Fruit fly (Drosophila melanogaster) whole organism, pupa: Measurements from ENCODE around the gene pasi1.
"Not testable (repeated sequence)": the region's sequence is repeated elsewhere in the genome, so short reads cannot be mapped to it uniquely, and the experiment has no call there.

Source experiments
- CG10348 ChIP-seq: fragments of 200-800 bp; sonication (Bioruptor generic); IDR thresholded peaks from 2 replicates; pipeline ENCODE4 v1.3.6; 2022; ENCODE audit warnings: missing biosample characterization, missing genetic modification characterization
- CG12605 ChIP-seq: fragments of 200-800 bp; sonication (Bioruptor generic); IDR thresholded peaks from 2 replicates; pipeline ENCODE4 v1.3.6; 2022; ENCODE audit warnings: missing biosample characterization, missing genetic modification characterization
- CG13204 ChIP-seq: fragments of 200-800 bp; sonication (Bioruptor generic); optimal IDR thresholded peaks from 2 replicates; lab custom pipeline; 2018; ENCODE audit warnings: missing biosample characterization, mild to moderate bottlenecking, missing genetic modification characterization, moderate library complexity
- CG14655 ChIP-seq: fragments of 200-800 bp; sonication (Bioruptor generic); optimal IDR thresholded peaks from 3 replicates; lab custom pipeline; 2017; ENCODE audit warnings: mild to moderate bottlenecking, missing biosample characterization, missing genetic modification reagents, missing genetic modification characterization
- CG15710 ChIP-seq: fragments of 200-800 bp; sonication (Bioruptor generic); optimal IDR thresholded peaks from 2 replicates; lab custom pipeline; 2018; ENCODE audit warnings: missing biosample characterization, mild to moderate bottlenecking, missing genetic modification characterization, moderate library complexity
- CG17806 ChIP-seq: fragments of 200-800 bp; sonication (Bioruptor generic); optimal IDR thresholded peaks from 2 replicates; lab custom pipeline; 2018; ENCODE audit warnings: missing biosample characterization, mild to moderate bottlenecking, missing genetic modification characterization, moderate library complexity
- CG32121 ChIP-seq: fragments of 200-800 bp; sonication (Bioruptor generic); IDR thresholded peaks from 2 replicates; pipeline ENCODE4 v1.3.6; 2022; ENCODE audit warnings: missing biosample characterization, missing genetic modification characterization
- CG34367 ChIP-seq: fragments of 200-800 bp; sonication (Bioruptor generic); optimal IDR thresholded peaks from 2 replicates; lab custom pipeline; 2018; ENCODE audit warnings: missing biosample characterization, mild to moderate bottlenecking, missing genetic modification characterization
- CG4496 ChIP-seq: fragments of 200-800 bp; sonication (Bioruptor generic); IDR thresholded peaks from 3 replicates; pipeline ENCODE4 v1.3.6; 2022; ENCODE audit warnings: missing biosample characterization, missing genetic modification characterization
- CG8159 ChIP-seq: fragments of 200-800 bp; sonication (Bioruptor generic); optimal IDR thresholded peaks from 3 replicates; lab custom pipeline; 2018; ENCODE audit warnings: missing biosample characterization, mild to moderate bottlenecking, missing genetic modification characterization, moderate library complexity
- CG8301 ChIP-seq: fragments of 200-800 bp; sonication (Bioruptor generic); optimal IDR thresholded peaks from 2 replicates; lab custom pipeline; 2018; ENCODE audit warnings: missing biosample characterization, mild to moderate bottlenecking, missing genetic modification characterization
- CG9948 ChIP-seq: fragments of 200-800 bp; sonication (Bioruptor generic); optimal IDR thresholded peaks from 2 replicates; lab custom pipeline; 2018; ENCODE audit warnings: missing biosample characterization, mild to moderate bottlenecking, missing genetic modification characterization, moderate library complexity
- D1 ChIP-seq: fragments of 200-800 bp; sonication (Bioruptor generic); optimal IDR thresholded peaks from 2 replicates; lab custom pipeline; 2018; ENCODE audit warnings: missing biosample characterization, mild to moderate bottlenecking, missing genetic modification characterization, moderate library complexity
- EcR ChIP-seq: fragments of 200-800 bp; sonication (Bioruptor generic); optimal IDR thresholded peaks from 3 replicates; lab custom pipeline; 2019; ENCODE audit warnings: missing biosample characterization, missing genetic modification characterization, mild to moderate bottlenecking, moderate library complexity, missing genetic modification reagents
- Ets98B ChIP-seq: fragments of 200-800 bp; sonication (Bioruptor generic); IDR thresholded peaks from 2 replicates; pipeline ENCODE4 v1.3.6; 2022; ENCODE audit warnings: missing biosample characterization, missing genetic modification characterization
- Pif1A ChIP-seq: fragments of 200-800 bp; sonication (Bioruptor generic); optimal IDR thresholded peaks from 3 replicates; lab custom pipeline; 2016; ENCODE audit warnings: missing biosample characterization, missing genetic modification characterization
- Pif1B ChIP-seq: fragments of 200-800 bp; sonication (Bioruptor generic); optimal IDR thresholded peaks from 3 replicates; lab custom pipeline; 2016; ENCODE audit warnings: missing biosample characterization, missing genetic modification characterization
- Snoo ChIP-seq: fragments of 200-800 bp; sonication (Bioruptor generic); optimal IDR thresholded peaks from 3 replicates; lab custom pipeline; 2017; ENCODE audit warnings: missing biosample characterization, mild to moderate bottlenecking, missing genetic modification characterization, inconsistent platforms
- fd96Ca ChIP-seq: fragments of 200-800 bp; sonication (Bioruptor generic); IDR thresholded peaks from 3 replicates; pipeline ENCODE4 v1.3.6; 2022; ENCODE audit warnings: missing biosample characterization, missing genetic modification characterization
- gl ChIP-seq: fragments of 200-800 bp; sonication (Bioruptor generic); optimal IDR thresholded peaks from 2 replicates; lab custom pipeline; 2018; ENCODE audit warnings: missing biosample characterization, mild to moderate bottlenecking, missing genetic modification characterization
- rn ChIP-seq: fragments of 200-800 bp; sonication (Bioruptor generic); IDR thresholded peaks from 2 replicates; pipeline ENCODE4 v1.3.6; 2022; ENCODE audit warnings: missing biosample characterization, missing genetic modification characterization

The pasi1 gene

DNA sequence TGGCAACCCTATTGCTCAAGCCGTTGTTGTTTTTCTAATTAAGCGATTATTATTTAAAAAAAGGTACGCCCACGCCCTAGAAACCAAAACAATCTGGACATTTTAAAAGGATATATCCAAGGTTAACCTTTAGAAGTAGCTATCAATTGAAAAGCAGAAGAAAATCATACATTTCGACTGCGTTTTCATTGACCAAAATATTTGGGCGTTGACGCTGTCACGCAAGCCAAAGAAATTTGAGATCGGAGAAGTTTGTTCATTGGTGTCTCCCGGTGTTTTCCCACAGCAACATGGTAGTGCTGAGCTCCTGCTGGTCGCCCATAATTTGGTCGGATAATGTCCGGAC, at the start of gene pasi1:
pasi1 (plus strand) TSS at position 1 of the 346 bp plus-strand sequence.
- TF ChIP-seq CG34367 (no peak), rn (GFP tag; lab: Robert Waterston, UW) (no peak), CG14655 (no peak), CG17806 (tag; lab: Kevin White, UChicago) (no peak)

DNA sequence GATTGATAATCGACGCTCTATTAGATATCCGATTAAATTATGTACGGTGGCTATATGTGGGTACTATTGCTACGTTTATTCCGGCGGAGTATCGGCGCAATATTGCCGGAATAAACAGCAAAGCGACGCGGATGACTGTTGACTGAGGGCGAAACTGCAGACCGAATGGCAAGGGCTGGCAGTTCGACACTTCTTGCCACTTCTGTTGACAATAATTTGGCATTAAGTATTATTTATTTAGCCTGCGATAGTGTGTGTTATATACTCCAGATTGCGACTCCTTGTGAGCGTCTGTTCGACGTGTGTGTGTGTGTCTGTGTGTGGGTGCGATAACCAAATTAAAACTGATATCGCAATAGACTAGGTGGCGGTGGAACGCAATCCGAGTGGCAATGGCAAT, 36.0 kb upstream of the pasi1 start:
- TF ChIP-seq CG12605 (GFP tag; lab: Robert Waterston, UW) = no peak
- TF ChIP-seq CG4496 (GFP tag; lab: Robert Waterston, UW) = no peak
- no peak for TF ChIP-seq D1
- no peak for TF ChIP-seq Pif1A (GFP tag; lab: Kevin White, UChicago)
- TF ChIP-seq CG14655 = no peak
- no peak for TF ChIP-seq gl (tag; lab: Kevin White, UChicago)
- no peak for TF ChIP-seq CG15710
- TF ChIP-seq fd96Ca (GFP tag; lab: Robert Waterston, UW) = no peak
- no peak for TF ChIP-seq CG9948 (tag; lab: Kevin White, UChicago)
- no peak for TF ChIP-seq CG8159
- no peak for TF ChIP-seq Ets98B
- no peak for TF ChIP-seq CG8301 (tag; lab: Kevin White, UChicago)
- TF ChIP-seq CG32121 (GFP tag; lab: Robert Waterston, UW) = no peak
- TF ChIP-seq CG34367 = no peak
- no peak for TF ChIP-seq CG10348 (GFP tag; lab: Robert Waterston, UW)
- TF ChIP-seq EcR (GFP tag; lab: Kevin White, UChicago) = no peak
- no peak for TF ChIP-seq CG17806 (tag; lab: Kevin White, UChicago)
- TF ChIP-seq Snoo (tag; lab: Kevin White, UChicago) = no peak

DNA sequence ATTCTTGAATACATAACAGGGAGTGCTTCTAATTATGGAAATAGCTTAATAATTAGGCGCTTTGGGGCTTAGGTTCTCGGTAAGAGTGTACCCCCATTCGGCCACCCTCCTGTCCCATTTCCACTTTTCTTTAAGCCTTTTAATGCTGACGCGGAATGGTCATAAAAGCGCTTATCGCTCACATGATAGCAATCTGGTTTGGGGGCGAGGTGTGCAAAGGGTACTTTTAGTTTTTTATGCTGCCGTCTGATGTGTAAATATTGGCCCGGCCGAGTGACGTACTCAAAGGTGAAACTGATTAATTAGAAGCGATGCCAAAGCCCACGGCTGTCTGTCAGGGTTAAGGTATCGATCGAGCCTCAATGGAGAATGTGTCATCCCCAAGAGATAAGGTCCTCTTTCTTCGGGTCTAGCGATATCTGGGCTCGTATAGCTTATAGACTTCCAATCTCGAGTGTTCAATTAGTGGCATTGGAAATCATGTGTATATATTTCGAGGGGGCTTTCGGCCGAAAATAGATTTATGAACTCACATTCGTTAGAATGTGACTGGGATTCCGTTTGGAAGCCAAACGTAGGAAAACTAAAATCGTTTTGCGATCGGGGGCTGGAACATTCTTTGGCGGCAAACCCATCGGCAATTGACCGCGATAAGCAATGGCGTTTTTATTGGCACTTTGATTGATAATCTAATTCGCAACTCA, 35.0 kb upstream of the pasi1 start:
- TF ChIP-seq fd96Ca (GFP tag; lab: Robert Waterston, UW) (no peak), CG4496 (GFP tag; lab: Robert Waterston, UW) (no peak), CG17806 (tag; lab: Kevin White, UChicago) (no peak), CG32121 (GFP tag; lab: Robert Waterston, UW) (no peak), CG13204 (GFP tag; lab: Kevin White, UChicago) (no peak), CG12605 (GFP tag; lab: Robert Waterston, UW) (no peak), gl (tag; lab: Kevin White, UChicago) (no peak), rn (GFP tag; lab: Robert Waterston, UW) (no peak), Pif1B (GFP tag; lab: Kevin White, UChicago) (no peak), CG34367 (no peak), Pif1A (GFP tag; lab: Kevin White, UChicago) (no peak), Snoo (tag; lab: Kevin White, UChicago) (no peak)

DNA sequence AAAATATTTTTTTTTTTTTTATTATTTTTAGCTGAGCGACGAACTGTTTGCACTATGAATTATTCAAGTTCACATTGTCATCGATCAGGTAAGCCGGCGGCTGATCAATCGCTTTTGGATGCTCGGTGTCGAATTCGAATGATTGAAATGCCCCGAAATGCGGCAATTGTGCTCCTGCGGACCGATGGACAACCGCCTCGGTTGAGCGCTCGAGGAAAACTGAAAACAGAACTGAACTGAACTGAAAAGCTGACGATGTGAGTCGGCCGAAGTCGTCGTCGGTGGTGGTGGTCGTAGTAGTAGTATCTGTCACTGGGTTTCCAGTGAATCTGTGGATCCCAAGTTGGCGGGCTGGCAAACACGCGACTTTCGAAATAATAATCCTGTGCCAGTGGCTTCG, 32.6 kb upstream of the pasi1 start:
- TF ChIP-seq Snoo (tag; lab: Kevin White, UChicago) = no peak
- no peak for TF ChIP-seq CG34367
- no peak for TF ChIP-seq Pif1B (GFP tag; lab: Kevin White, UChicago)
- TF ChIP-seq CG15710 = no peak

DNA sequence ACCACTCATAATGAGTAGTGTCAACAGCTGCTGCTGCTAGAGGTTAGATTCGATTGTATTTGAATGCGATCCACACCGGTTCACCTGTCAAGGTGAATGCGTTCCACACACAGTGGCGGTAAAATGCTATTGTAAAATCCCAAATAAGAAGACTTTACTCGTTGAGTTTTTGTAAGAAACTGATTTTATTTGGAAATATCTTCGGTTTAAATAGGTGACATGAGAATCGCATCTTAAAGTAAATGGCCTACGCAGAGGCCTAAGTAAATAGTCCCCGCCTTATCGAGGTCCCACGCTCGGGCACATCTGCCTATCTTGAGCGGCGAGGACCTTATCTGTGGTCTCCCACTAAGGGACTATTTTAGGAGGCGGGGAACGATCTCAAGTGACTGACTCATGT, 31.8 kb upstream of the pasi1 start, which contains the start of gene TyrR:
TyrR (minus strand) TSS at position 101 of the 400 bp plus-strand sequence.
- TF ChIP-seq CG32121 (GFP tag; lab: Robert Waterston, UW); D1; Snoo (tag; lab: Kevin White, UChicago): not testable (repeated sequence)

DNA sequence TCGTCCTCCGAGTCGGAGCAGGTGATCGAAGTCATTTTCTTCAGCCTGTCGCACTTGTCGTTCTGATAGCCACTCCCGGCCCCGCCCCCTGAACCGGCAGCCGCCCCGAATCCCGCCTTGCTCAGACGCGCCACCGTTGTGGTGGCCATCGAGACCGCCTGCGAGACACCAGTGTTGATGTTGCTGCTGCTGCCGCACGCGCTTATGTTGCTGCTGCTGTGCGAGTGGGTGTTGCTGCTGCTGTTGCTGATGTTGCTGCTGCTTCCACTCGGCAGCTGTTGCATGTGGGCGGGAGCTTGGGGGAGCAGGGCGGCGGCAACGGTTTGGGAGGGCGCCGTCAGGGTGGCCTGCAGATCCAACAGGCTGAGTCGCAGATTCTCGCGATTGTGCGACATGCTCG, 21.0 kb upstream of the pasi1 start:
- TF ChIP-seq D1 (no peak), Ets98B (no peak), Snoo (tag; lab: Kevin White, UChicago) (no peak), rn (GFP tag; lab: Robert Waterston, UW) (no peak), fd96Ca (GFP tag; lab: Robert Waterston, UW) (no peak), CG17806 (tag; lab: Kevin White, UChicago) (no peak), CG12605 (GFP tag; lab: Robert Waterston, UW) (no peak), EcR (GFP tag; lab: Kevin White, UChicago) (no peak)

DNA sequence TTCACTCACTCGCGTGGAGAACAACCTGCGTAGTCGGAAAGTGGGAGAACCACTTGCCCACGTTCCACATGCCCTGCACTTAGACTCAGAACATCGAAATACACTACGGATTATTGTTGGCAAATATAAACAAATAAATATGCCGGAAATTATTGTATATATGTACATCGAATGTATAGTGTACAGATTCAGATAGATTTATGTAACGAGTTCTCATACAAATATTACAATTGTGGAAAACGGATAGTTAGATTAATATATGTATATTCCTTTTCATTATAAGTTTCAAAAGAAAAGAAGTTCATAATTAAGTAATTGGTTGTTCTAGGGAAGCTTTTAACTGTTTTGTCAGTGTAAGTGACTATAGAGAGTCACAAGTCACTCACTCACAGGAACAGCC, 20.3 kb upstream of the pasi1 start:
- no peak for TF ChIP-seq CG32121 (GFP tag; lab: Robert Waterston, UW)
- peak; percentile 51 for TF ChIP-seq CG8159
- peak; percentile 59 for TF ChIP-seq CG14655
